Fruit fly (Drosophila melanogaster): Measurements from ENCODE around the gene Acsf3.

Acsf3 gene

DNA sequence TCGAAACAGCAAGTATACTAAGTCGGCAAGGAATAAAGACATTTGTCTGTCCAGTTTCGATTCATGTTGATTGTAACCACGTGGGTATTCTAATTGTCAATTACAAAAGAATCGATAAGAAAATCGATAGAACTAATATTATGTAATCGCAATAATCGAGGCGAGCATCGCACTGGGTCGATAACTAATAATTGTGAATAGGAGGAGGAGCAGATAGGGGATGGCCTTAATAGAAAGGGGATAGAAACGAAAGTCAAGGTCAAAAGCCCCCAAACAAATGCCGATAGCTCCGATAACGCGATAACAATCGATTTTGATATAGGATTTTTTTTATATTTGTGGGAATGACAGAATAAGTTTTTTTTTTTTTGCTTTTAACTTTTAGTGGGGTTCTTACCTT is 43.9 kb upstream of the Acsf3 start (continued):
- no peak for TF ChIP-seq hbn (GFP tag; IDR thresholded peaks at IDR 0.05; ENCODE audit: partially characterized antibody)
- no peak for TF ChIP-seq sr (GFP tag; IDR thresholded peaks at IDR 0.05)
- TF ChIP-seq CG4820 (GFP tag; optimal IDR thresholded peaks at IDR 0.05): no peak
- no peak for TF ChIP-seq CG10147 (GFP tag; optimal IDR thresholded peaks at IDR 0.05)
- peak; percentile 56 for TF ChIP-seq tna (GFP tag; IDR thresholded peaks at IDR 0.05; ENCODE audit: partially characterized antibody)
- no peak for TF ChIP-seq ranshi (GFP tag; IDR thresholded peaks at IDR 0.05)
- peak; percentile 52 for TF ChIP-seq Scr (GFP tag; IDR thresholded peaks at IDR 0.05; ENCODE audit: partially characterized antibody)
- peak; percentile 30; the same call in 1 of the 2 replicates for TF ChIP-seq CG13287 (GFP tag; IDR thresholded peaks at IDR 0.05; ENCODE audit: partially characterized antibody)
- 0 out of 3 replicates have a peak, but pooled peaks have one; percentile 30 for TF ChIP-seq vnd (GFP tag; IDR thresholded peaks at IDR 0.05; ENCODE audit: partially characterized antibody)
- peak; percentile 23; the same call in 1 of the 2 replicates for TF ChIP-seq unc-4 (GFP tag; IDR thresholded peaks at IDR 0.05; ENCODE audit: partially characterized antibody)
- peak; percentile 16 for TF ChIP-seq Sry-δ (GFP tag; optimal IDR thresholded peaks at IDR 0.05)
- 0 out of 3 replicates have a peak, but pooled peaks have one; percentile 13 for TF ChIP-seq zen2 (GFP tag; IDR thresholded peaks at IDR 0.05; ENCODE audit: partially characterized antibody)
- TF ChIP-seq CG6791 (GFP tag; IDR thresholded peaks at IDR 0.05; ENCODE audit: partially characterized antibody): peak; percentile 49; the same call in 1 of the 3 replicates
- no peak for TF ChIP-seq usp (GFP tag; optimal IDR thresholded peaks at IDR 0.05)
- no peak for TF ChIP-seq Nf-YA (GFP tag; IDR thresholded peaks at IDR 0.05)
- TF ChIP-seq CG3163 (GFP tag; optimal IDR thresholded peaks at IDR 0.05): no peak
- TF ChIP-seq CG4617 (GFP tag; optimal IDR thresholded peaks at IDR 0.05; ENCODE audit: borderline replicate concordance): no peak
- 0 out of 3 replicates have a peak, but pooled peaks have one; percentile 21 for TF ChIP-seq CG7963 (GFP tag; IDR thresholded peaks at IDR 0.05; ENCODE audit: partially characterized antibody)

DNA sequence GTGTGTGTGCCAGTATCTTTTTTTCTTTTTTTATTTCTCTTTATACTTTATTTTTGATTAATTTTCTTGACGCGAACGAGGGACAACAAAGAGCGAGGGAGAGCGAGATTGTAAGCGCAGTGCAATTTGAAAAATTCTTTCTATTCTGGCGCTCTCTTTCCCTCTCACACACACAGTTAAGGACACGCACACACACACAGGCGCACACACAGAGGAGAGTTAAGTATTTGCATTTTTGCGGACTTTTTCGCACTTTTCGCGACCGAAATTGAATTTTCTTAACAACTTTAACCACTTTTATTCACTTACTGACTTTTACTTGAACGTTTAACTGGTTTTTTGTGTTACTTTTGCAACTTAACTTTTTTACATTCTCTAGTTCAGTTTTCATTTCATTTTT is 43.4 kb upstream of the Acsf3 start:
- TF ChIP-seq CG7928 (GFP tag; optimal IDR thresholded peaks at IDR 0.05) (no peak), Trl (optimal IDR thresholded peaks at IDR 0.05) (peak; percentile 44 to 73), Trl (GFP tag; optimal IDR thresholded peaks at IDR 0.05) (no peak), cg (GFP tag; optimal IDR thresholded peaks at IDR 0.05) (peak; percentile 60)

DNA sequence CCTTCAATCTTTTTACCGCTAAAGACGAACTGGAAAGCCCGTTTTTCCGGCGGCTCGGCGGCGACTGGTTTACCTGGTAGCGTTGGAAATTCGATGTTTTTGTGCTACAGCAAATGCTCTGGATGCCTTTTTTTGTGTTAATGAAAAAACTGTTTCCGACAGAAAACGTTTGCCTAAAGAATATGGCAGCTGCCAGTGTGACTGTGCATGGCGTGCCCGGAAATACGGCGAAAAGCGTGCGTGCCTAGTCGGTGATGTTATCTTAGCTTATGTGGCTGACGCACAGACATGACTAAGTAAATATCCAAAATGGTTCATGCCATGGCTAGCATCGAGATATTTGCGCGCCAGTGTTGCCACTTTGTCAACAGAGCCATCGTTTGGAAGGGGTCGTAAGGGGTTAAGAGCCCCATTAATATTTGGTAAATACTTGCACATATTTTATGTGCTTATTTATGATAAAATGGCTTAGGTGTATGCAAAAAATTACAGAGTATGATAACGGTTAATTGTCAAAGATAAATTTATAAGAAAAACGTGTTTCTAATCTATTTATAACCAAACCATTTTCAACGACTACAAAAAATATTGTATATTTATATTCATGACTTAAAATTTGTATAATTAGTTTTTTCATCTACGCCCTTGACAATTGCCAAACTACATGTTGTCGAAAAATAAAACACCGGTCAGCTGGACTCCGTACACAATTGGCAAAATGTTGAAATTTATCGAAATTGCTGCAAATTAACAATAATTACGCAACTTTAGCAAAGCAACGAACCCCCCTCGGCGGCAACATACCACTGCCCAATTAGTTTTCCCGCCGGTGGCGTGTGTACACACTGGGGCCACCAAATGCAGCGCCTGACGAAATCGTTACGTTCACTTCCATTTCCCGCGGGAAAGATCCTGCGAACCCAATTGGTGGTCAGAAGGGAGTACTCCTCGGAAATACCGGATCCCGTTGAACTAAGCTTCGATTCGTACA is 42.6 kb upstream of the Acsf3 start, which contains the start of gene CG2059:
Gene CG2059, plus strand, starts transcription at position 364 of the 991 bp plus-strand sequence.
- TF ChIP-seq BtbVII (GFP tag; optimal IDR thresholded peaks at IDR 0.05) (no peak), ind (GFP tag; optimal IDR thresholded peaks at IDR 0.05) (no peak), H15 (GFP tag; IDR thresholded peaks at IDR 0.05) (no peak), pum (GFP tag; optimal IDR thresholded peaks at IDR 0.05) (peak; percentile 50), sr (GFP tag; IDR thresholded peaks at IDR 0.05) (0 out of 3 replicates have a peak, but pooled peaks have one; percentile 23), crol (GFP tag; IDR thresholded peaks at IDR 0.05) (peak; percentile 95), unc-4 (GFP tag; IDR thresholded peaks at IDR 0.05; ENCODE audit: partially characterized antibody) (no peak), Stat92E (GFP tag; optimal IDR thresholded peaks at IDR 0.05) (peak in 1 of 3 experiments; percentile 26), CG10431 (GFP tag; optimal IDR thresholded peaks at IDR 0.05) (no peak), dmrt99B (tag; optimal IDR thresholded peaks at IDR 0.05) (peak; percentile 19), CG14667 (GFP tag; IDR thresholded peaks at IDR 0.05) (0 out of 2 replicates have a peak, but pooled peaks have one; percentile 11), Meics (GFP tag; optimal IDR thresholded peaks at IDR 0.05) (peak; percentile 38), CG15696 (tag; optimal IDR thresholded peaks at IDR 0.05) (peak; percentile 26), CG34376 (GFP tag; optimal IDR thresholded peaks at IDR 0.05) (peak; percentile 1), CG31365 (tag; optimal IDR thresholded peaks at IDR 0.05) (no peak), vfl (GFP tag; optimal IDR thresholded peaks at IDR 0.05) (peak; percentile 12), CG1024 (GFP tag; IDR thresholded peaks at IDR 0.05) (0 out of 2 replicates have a peak, but pooled peaks have one; percentile 27), tna (GFP tag; IDR thresholded peaks at IDR 0.05; ENCODE audit: partially characterized antibody) (peak; percentile 11; the same call in 1 of the 2 replicates), CG10274 (GFP tag; optimal IDR thresholded peaks at IDR 0.05) (no peak), jing (GFP tag; optimal IDR thresholded peaks at IDR 0.05) (no peak), dmrt11E (tag; optimal IDR thresholded peaks at IDR 0.05) (no peak), ftz-f1 (GFP tag; optimal IDR thresholded peaks at IDR 0.05) (no peak), MTF-1 (GFP tag; optimal IDR thresholded peaks at IDR 0.05; ENCODE audit: borderline replicate concordance) (peak; percentile 51), trem (tag; optimal IDR thresholded peaks at IDR 0.05) (peak; percentile 75), NC2α (GFP tag; optimal IDR thresholded peaks at IDR 0.05) (no peak)
